Fruit fly (Drosophila melanogaster) whole organism, wandering third instar larva: ENCODE results near the gene TBC1D23.

ENCODE experiments used
- Abd-B ChIP-seq: fragments of >200 bp; optimal IDR thresholded peaks from 2 replicates; lab custom pipeline; 2017; ENCODE audit warnings: missing biosample characterization, missing genetic modification characterization
- CG32264 ChIP-seq: fragments of 200-800 bp; sonication (Bioruptor generic); optimal IDR thresholded peaks from 2 replicates; lab custom pipeline; 2016; ENCODE audit warnings: missing biosample characterization, missing genetic modification characterization
- CG9705 ChIP-seq: fragments of 200-800 bp; sonication (Bioruptor generic); optimal IDR thresholded peaks from 2 replicates; lab custom pipeline; 2018; ENCODE audit warnings: missing biosample characterization, mild to moderate bottlenecking, missing genetic modification characterization
- Dfd ChIP-seq: fragments of >200 bp; optimal IDR thresholded peaks from 2 replicates; lab custom pipeline; 2017; ENCODE audit warnings: missing biosample characterization, missing genetic modification characterization
- Dif ChIP-seq: fragments of 200-275, 200-300 bp; sonication (Bioruptor generic); optimal IDR thresholded peaks from 2 replicates; lab custom pipeline; 2018; ENCODE audit warnings: missing biosample characterization, missing genetic modification characterization; ENCODE audit not compliant: partially characterized antibody
- HLH106 ChIP-seq: fragments of 200-800 bp; optimal IDR thresholded peaks from 3 replicates; lab custom pipeline; 2019; ENCODE audit warnings: missing biosample characterization, mild to moderate bottlenecking, missing genetic modification characterization, moderate library complexity
- Hnf4 ChIP-seq: fragments of 200-800 bp; sonication (Bioruptor generic); optimal IDR thresholded peaks from 2 replicates; lab custom pipeline; 2016; ENCODE audit warnings: missing biosample characterization, mild to moderate bottlenecking, missing genetic modification characterization
- Hr78 ChIP-seq: fragments of >200 bp; optimal IDR thresholded peaks from 2 replicates; lab custom pipeline; 2017; ENCODE audit warnings: missing biosample characterization, missing genetic modification characterization
- Hr83 ChIP-seq: fragments of 200-300 bp; sonication (Bioruptor generic); optimal IDR thresholded peaks from 2 replicates; lab custom pipeline; 2016; ENCODE audit warnings: missing biosample characterization, mild to moderate bottlenecking, missing genetic modification characterization, moderate library complexity; ENCODE audit not compliant: poor library complexity, severe bottlenecking
- Mio ChIP-seq: sonication (Bioruptor generic); optimal IDR thresholded peaks from 2 replicates; lab custom pipeline; 2016; ENCODE audit warnings: missing biosample characterization, missing genetic modification characterization
- Myc ChIP-seq: fragments of >200 bp; optimal IDR thresholded peaks from 2 replicates; lab custom pipeline; 2017
- N ChIP-seq: fragments of >200 bp; optimal IDR thresholded peaks from 2 replicates; lab custom pipeline; 2018; ENCODE audit warnings: missing biosample characterization, missing external identifiers, missing genetic modification characterization
- OdsH ChIP-seq: fragments of 200-800 bp; sonication (Bioruptor generic); optimal IDR thresholded peaks from 2 replicates; lab custom pipeline; 2016; ENCODE audit warnings: missing biosample characterization, mild to moderate bottlenecking, missing genetic modification characterization
- Rel ChIP-seq, 2 experiments: fragments of 200-800 bp; sonication (Bioruptor generic) in 1 of 2; optimal IDR thresholded peaks; 2 replicates in 1 of 2; 3 replicates in 1 of 2; lab custom pipeline; 2016 to 2019; ENCODE audit warnings: mild to moderate bottlenecking in 2 of 2, missing biosample characterization in 2 of 2, missing genetic modification characterization in 2 of 2, moderate library complexity in 1 of 2
- Sp1 ChIP-seq: fragments of 200-800 bp; sonication (Bioruptor generic); optimal IDR thresholded peaks from 3 replicates; lab custom pipeline; 2019; ENCODE audit warnings: missing biosample characterization, mild to moderate bottlenecking, missing genetic modification characterization, moderate library complexity
- Vsx2 ChIP-seq: fragments of 200-300, 225-300 bp; sonication (Bioruptor generic); optimal IDR thresholded peaks from 2 replicates; lab custom pipeline; 2018; ENCODE audit warnings: missing biosample characterization, missing genetic modification characterization; ENCODE audit not compliant: partially characterized antibody
- br ChIP-seq: fragments of 200-800 bp; sonication (Bioruptor generic); optimal IDR thresholded peaks from 2 replicates; lab custom pipeline; 2016; ENCODE audit warnings: missing biosample characterization, missing genetic modification characterization
- dl ChIP-seq, 2 experiments: fragments of 175-275, 200-275 bp in 1 of 2; fragments of 200-275 bp in 1 of 2; sonication (Bioruptor generic); optimal IDR thresholded peaks; lab custom pipeline; 2018; ENCODE audit warnings: mild to moderate bottlenecking in 2 of 2, missing biosample characterization in 2 of 2, missing genetic modification characterization in 2 of 2, moderate library complexity in 2 of 2; ENCODE audit not compliant: partially characterized antibody in 2 of 2, insufficient read depth in 1 of 2
- dmrt93B ChIP-seq: fragments of 200-800 bp; sonication (Bioruptor generic); optimal IDR thresholded peaks from 2 replicates; lab custom pipeline; 2018; ENCODE audit warnings: missing biosample characterization, mild to moderate bottlenecking, missing genetic modification characterization
- dsf ChIP-seq: sonication (Bioruptor generic); optimal IDR thresholded peaks from 2 replicates; lab custom pipeline; 2016; ENCODE audit warnings: missing biosample characterization, missing genetic modification characterization, borderline replicate concordance
- ey ChIP-seq: fragments of 200-800 bp; sonication (Bioruptor generic); optimal IDR thresholded peaks from 2 replicates; lab custom pipeline; 2016; ENCODE audit warnings: missing biosample characterization, missing genetic modification characterization
- foxo ChIP-seq, 2 experiments: fragments of 200-800 bp; sonication (Bioruptor generic); optimal IDR thresholded peaks; 2 replicates in 1 of 2; 3 replicates in 1 of 2; lab custom pipeline; 2016 to 2017; ENCODE audit warnings: missing biosample characterization in 2 of 2, missing genetic modification characterization in 2 of 2
- fru ChIP-seq: fragments of 200-800 bp; sonication (Bioruptor generic); optimal IDR thresholded peaks from 3 replicates; lab custom pipeline; 2016; ENCODE audit warnings: missing biosample characterization, mild to moderate bottlenecking, missing genetic modification characterization
- h ChIP-seq: fragments of 200-800 bp; sonication (Bioruptor generic); optimal IDR thresholded peaks from 3 replicates; lab custom pipeline; 2016; ENCODE audit warnings: missing biosample characterization, mild to moderate bottlenecking, missing genetic modification characterization
- jim ChIP-seq: fragments of 175-275, 200-325 bp; sonication (Bioruptor generic); optimal IDR thresholded peaks from 2 replicates; lab custom pipeline; 2016; ENCODE audit warnings: missing biosample characterization, mild to moderate bottlenecking, missing genetic modification characterization
- psq ChIP-seq: fragments of 200-800 bp; sonication (Bioruptor generic); optimal IDR thresholded peaks from 3 replicates; lab custom pipeline; 2017; ENCODE audit warnings: missing biosample characterization, mild to moderate bottlenecking, missing genetic modification characterization, moderate library complexity
- rgr ChIP-seq: fragments of 200-800 bp; sonication (Bioruptor generic); optimal IDR thresholded peaks from 3 replicates; lab custom pipeline; 2016; ENCODE audit warnings: missing biosample characterization, mild to moderate bottlenecking, missing genetic modification characterization
- sage ChIP-seq: fragments of 200-800 bp; sonication (Bioruptor generic); optimal IDR thresholded peaks from 2 replicates; lab custom pipeline; 2016; ENCODE audit warnings: missing biosample characterization, mild to moderate bottlenecking, missing genetic modification characterization
- sv ChIP-seq: fragments of 200-800 bp; sonication (Bioruptor generic); optimal IDR thresholded peaks from 3 replicates; lab custom pipeline; 2016; ENCODE audit warnings: missing biosample characterization, missing genetic modification characterization
- tai ChIP-seq: sonication (Bioruptor generic); optimal IDR thresholded peaks from 2 replicates; lab custom pipeline; 2016; ENCODE audit warnings: missing biosample characterization, missing genetic modification characterization
- usp ChIP-seq: fragments of >200 bp; optimal IDR thresholded peaks from 2 replicates; lab custom pipeline; 2017; ENCODE audit warnings: missing biosample characterization, missing genetic modification characterization
- woc ChIP-seq: sonication (Bioruptor generic); optimal IDR thresholded peaks from 2 replicates; lab custom pipeline; 2016; ENCODE audit warnings: missing biosample characterization, mild to moderate bottlenecking, missing genetic modification characterization

TBC1D23 gene

dm6 chr2L:1152693-1153092, 23.6 kb downstream of the TBC1D23 start:
- TF ChIP-seq Hr83 (GFP tag; lab: Kevin White, UChicago) (no peak), Dfd (GFP tag; lab: Kevin White, UChicago) (peak; percentile 99), Mio (no peak), sage (GFP tag; lab: Kevin White, UChicago) (no peak)
- TF ChIP-seq, all 38 proteins: peak for 1

- TF ChIP-seq Dfd (GFP tag; lab: Kevin White, UChicago) = no peak
- no peak for TF ChIP-seq Abd-B (GFP tag; lab: Kevin White, UChicago)
- TF ChIP-seq dsf (GFP tag; lab: Kevin White, UChicago) = no peak
- TF ChIP-seq tai (GFP tag; lab: Kevin White, UChicago) = no peak
- no peak for TF ChIP-seq sage (GFP tag; lab: Kevin White, UChicago)
- no peak for TF ChIP-seq Hnf4 (GFP tag; lab: Kevin White, UChicago)
- no peak for TF ChIP-seq Myc (lab: Kevin White, UChicago)
- no peak for TF ChIP-seq Hr83 (GFP tag; lab: Kevin White, UChicago)
- TF ChIP-seq HLH106 (tag; lab: Kevin White, UChicago) = no peak
- no peak for TF ChIP-seq h (GFP tag; lab: Kevin White, UChicago)
- no peak for TF ChIP-seq jim (GFP tag; lab: Kevin White, UChicago)
- no peak for TF ChIP-seq rgr
- TF ChIP-seq CG32264 (GFP tag; lab: Kevin White, UChicago) = no peak
- TF ChIP-seq Vsx2 = no peak
- TF ChIP-seq Mio = no peak
- no peak for TF ChIP-seq Rel (GFP tag; optimal IDR thresholded peaks at IDR 0.05; lab: Kevin White, UChicago)
- no peak for TF ChIP-seq Rel (tag; optimal IDR thresholded peaks at IDR 0.05; lab: Kevin White, UChicago)
- no peak for TF ChIP-seq usp (GFP tag; lab: Kevin White, UChicago)
- no peak for TF ChIP-seq OdsH (GFP tag; lab: Kevin White, UChicago)
- TF ChIP-seq ey (GFP tag; lab: Kevin White, UChicago) = no peak
- no peak for TF ChIP-seq psq
Observed at dm6 chr2L:1156592-1157249, 27.6 kb downstream of the TBC1D23 start.

- TF ChIP-seq br (no peak), fru (GFP tag; lab: Kevin White, UChicago) (peak; percentile 20)
Observed at dm6 chr2L:1157357-1157678, 28.2 kb downstream of the TBC1D23 start.

dm6 chr2L:1157679-1158518, 28.8 kb downstream of the TBC1D23 start, which contains the start of gene capt:
TSS of gene capt (minus strand) at chr2L:1158262.
- peak; percentile 3 for TF ChIP-seq CG9705
- TF ChIP-seq Rel (GFP tag; optimal IDR thresholded peaks at IDR 0.05; lab: Kevin White, UChicago) = no peak
- peak; percentile 31 for TF ChIP-seq Rel (tag; optimal IDR thresholded peaks at IDR 0.05; lab: Kevin White, UChicago)
- no peak for TF ChIP-seq Hr78 (GFP tag; lab: Kevin White, UChicago)
- TF ChIP-seq Dif (GFP tag; lab: Kevin White, UChicago) = no peak
- peak; percentile 1 for TF ChIP-seq Sp1
- TF ChIP-seq CG32264 (GFP tag; lab: Kevin White, UChicago) = no peak
- peak; percentile 2 for TF ChIP-seq dmrt93B (GFP tag; lab: Kevin White, UChicago)
- TF ChIP-seq fru (GFP tag; lab: Kevin White, UChicago) = no peak
- TF ChIP-seq jim (GFP tag; lab: Kevin White, UChicago) = no peak
- peak; percentile 55 for TF ChIP-seq HLH106 (tag; lab: Kevin White, UChicago)
- no peak for TF ChIP-seq tai (GFP tag; lab: Kevin White, UChicago)
- peak; percentile 41 for TF ChIP-seq N (GFP tag; lab: Kevin White, UChicago)
- TF ChIP-seq br = no peak
- TF ChIP-seq rgr = peak; percentile 21
- peak; percentile 1 for TF ChIP-seq psq
- TF ChIP-seq h (GFP tag; lab: Kevin White, UChicago) = peak; percentile 10
- peak; percentile 27 for TF ChIP-seq Myc (lab: Kevin White, UChicago)
- no peak for TF ChIP-seq dsf (GFP tag; lab: Kevin White, UChicago)
- TF ChIP-seq dl (GFP tag; optimal IDR thresholded peaks at IDR 0.05; lab: Kevin White, UChicago; ENCODE audit: insufficient read depth in 1 of 2, partially characterized antibody in 2 of 2) = no peak
- TF ChIP-seq foxo (GFP tag; optimal IDR thresholded peaks at IDR 0.05; lab: Kevin White, UChicago) = peak in 1 of 2 experiments; percentile 22
- no peak for TF ChIP-seq Dfd (GFP tag; lab: Kevin White, UChicago)
- TF ChIP-seq woc (GFP tag; lab: Kevin White, UChicago) = peak; percentile 60
- no peak for TF ChIP-seq sage (GFP tag; lab: Kevin White, UChicago)
- TF ChIP-seq sv (GFP tag; lab: Kevin White, UChicago) = peak; percentile 25
- TF ChIP-seq ey (GFP tag; lab: Kevin White, UChicago) = peak; percentile 21
